Fruit fly (Drosophila melanogaster): ENCODE data around the gene PH4alphaEFB.

- TF ChIP-seq Ets96B (tag; optimal IDR thresholded peaks at IDR 0.05) (no peak), eg (GFP tag; IDR thresholded peaks at IDR 0.05) (no peak), Lpt (GFP tag; optimal IDR thresholded peaks at IDR 0.05) (no peak), CG34406 (GFP tag; optimal IDR thresholded peaks at IDR 0.05) (no peak), Sox15 (GFP tag; optimal IDR thresholded peaks at IDR 0.05) (no peak), CG11762 (GFP tag; optimal IDR thresholded peaks at IDR 0.05; ENCODE audit: insufficient read depth) (no peak), dac (GFP tag; optimal IDR thresholded peaks at IDR 0.05) (no peak), Sox102F (GFP tag; optimal IDR thresholded peaks at IDR 0.05) (no peak), Met (GFP tag; optimal IDR thresholded peaks at IDR 0.05) (no peak)
Observed at dm6 chr3R:30487828-30488227, 22.0 kb downstream of the PH4alphaEFB start, which contains the start of gene Jon99Fii.

Data from whole organism, prepupa.